Worm (Caenorhabditis elegans) whole organism, L3 larva: ENCODE results near the gene Y73B6BL.29.
A peak's percentile ranks its signal among the peaks of the same experiment; 100 is the strongest.

ENCODE experiments used
- R02D3.7 ChIP-seq: fragments of 150-350 bp; optimal IDR thresholded peaks from 2 replicates; lab custom pipeline; 2014; ENCODE audit warnings: missing biosample characterization, missing genetic modification characterization
- ZK546.5 ChIP-seq: sonication (generic microtip); optimal IDR thresholded peaks from 2 replicates; lab custom pipeline; 2017; ENCODE audit warnings: missing biosample characterization, missing genetic modification characterization
- ama-1 ChIP-seq: fragments of 150-350 bp; optimal IDR thresholded peaks from 2 replicates; lab custom pipeline; 2018
- ceh-16 ChIP-seq: sonication (generic microtip); optimal IDR thresholded peaks from 2 replicates; lab custom pipeline; 2017; ENCODE audit warnings: missing biosample characterization, missing genetic modification characterization
- ceh-28 ChIP-seq: fragments of 150-350 bp; optimal IDR thresholded peaks from 2 replicates; lab custom pipeline; 2014; ENCODE audit warnings: missing biosample characterization, missing genetic modification reagents, missing genetic modification characterization
- ceh-82 ChIP-seq: fragments of 150-350 bp; optimal IDR thresholded peaks from 2 replicates; lab custom pipeline; 2014; ENCODE audit warnings: missing biosample characterization, missing genetic modification characterization
- ceh-9 ChIP-seq: sonication (generic microtip); optimal IDR thresholded peaks from 2 replicates; lab custom pipeline; 2018; ENCODE audit warnings: missing biosample characterization, missing genetic modification characterization
- daf-12 ChIP-seq: fragments of 150-350 bp; optimal IDR thresholded peaks from 2 replicates; lab custom pipeline; 2014; ENCODE audit warnings: missing biosample characterization, missing genetic modification reagents, missing genetic modification characterization
- egl-27 ChIP-seq: sonication (generic microtip); optimal IDR thresholded peaks from 4 replicates; lab custom pipeline; 2017; ENCODE audit warnings: missing biosample characterization, missing genetic modification reagents, missing genetic modification characterization
- egl-5 ChIP-seq: fragments of 150-350 bp; optimal IDR thresholded peaks from 2 replicates; lab custom pipeline; 2017; ENCODE audit warnings: missing biosample characterization, missing genetic modification reagents, missing genetic modification characterization, inconsistent platforms
- elt-1 ChIP-seq: fragments of 150-350 bp; optimal IDR thresholded peaks from 2 replicates; lab custom pipeline; 2014; ENCODE audit warnings: missing biosample characterization, missing genetic modification characterization
- elt-2 ChIP-seq: sonication (generic microtip); optimal IDR thresholded peaks from 2 replicates; lab custom pipeline; 2016; ENCODE audit warnings: missing genetic modification reagents, mild to moderate bottlenecking, missing genetic modification characterization, missing compliant biosample characterization
- elt-3 ChIP-seq, 3 experiments: fragments of 150-350 bp in 1 of 3; sonication (generic microtip) in 2 of 3; optimal IDR thresholded peaks; 2 replicates in 2 of 3; 4 replicates in 1 of 3; lab custom pipeline; 2014 to 2017; ENCODE audit warnings: missing biosample characterization in 3 of 3, missing genetic modification characterization in 3 of 3
- fkh-10 ChIP-seq: sonication (generic microtip); optimal IDR thresholded peaks from 2 replicates; lab custom pipeline; 2017; ENCODE audit warnings: missing biosample characterization, missing genetic modification reagents, missing genetic modification characterization
- fkh-2 ChIP-seq: fragments of 150-350 bp; optimal IDR thresholded peaks from 2 replicates; lab custom pipeline; 2014; ENCODE audit warnings: missing biosample characterization, missing genetic modification reagents, missing genetic modification characterization
- hmg-11 ChIP-seq: sonication (generic microtip); optimal IDR thresholded peaks from 2 replicates; lab custom pipeline; 2016; ENCODE audit warnings: missing genetic modification characterization, missing compliant biosample characterization
- jun-1 ChIP-seq: fragments of 150-350 bp; optimal IDR thresholded peaks from 2 replicates; lab custom pipeline; 2014; ENCODE audit warnings: missing biosample characterization, missing genetic modification reagents, missing genetic modification characterization
- lin-15B ChIP-seq: fragments of 150-350 bp; optimal IDR thresholded peaks from 2 replicates; lab custom pipeline; 2014; ENCODE audit warnings: missing biosample characterization, missing genetic modification characterization
- lin-39 ChIP-seq: fragments of 150-350 bp; optimal IDR thresholded peaks from 2 replicates; lab custom pipeline; 2018; ENCODE audit warnings: missing biosample characterization, missing genetic modification reagents, missing genetic modification characterization
- lsy-12 ChIP-seq: sonication (generic microtip); optimal IDR thresholded peaks from 2 replicates; lab custom pipeline; 2016; ENCODE audit warnings: mild to moderate bottlenecking, missing genetic modification characterization, missing compliant biosample characterization
- mdl-1 ChIP-seq: fragments of 150-350 bp; optimal IDR thresholded peaks from 2 replicates; lab custom pipeline; 2014; ENCODE audit warnings: missing biosample characterization, missing genetic modification characterization
- mml-1 ChIP-seq: fragments of 150-350 bp; sonication (generic microtip); optimal IDR thresholded peaks from 3 replicates; lab custom pipeline; 2014; ENCODE audit warnings: missing biosample characterization, missing genetic modification characterization
- nfya-1 ChIP-seq: sonication (generic microtip); optimal IDR thresholded peaks from 2 replicates; lab custom pipeline; 2017; ENCODE audit warnings: missing genetic modification characterization, mild to moderate bottlenecking, missing compliant biosample characterization, antibody characterized with exemption, moderate library complexity; ENCODE audit not compliant: insufficient read depth
- nhr-12 ChIP-seq: fragments of 150-350 bp; optimal IDR thresholded peaks from 2 replicates; lab custom pipeline; 2014; ENCODE audit warnings: missing biosample characterization, missing genetic modification characterization
- nhr-23 ChIP-seq: fragments of 150-350 bp; optimal IDR thresholded peaks from 2 replicates; lab custom pipeline; 2014; ENCODE audit warnings: missing biosample characterization, missing genetic modification reagents, missing genetic modification characterization
- nhr-28 ChIP-seq: fragments of 150-350 bp; optimal IDR thresholded peaks from 2 replicates; lab custom pipeline; 2014; ENCODE audit warnings: missing biosample characterization, missing genetic modification characterization
- nhr-67 ChIP-seq: fragments of 150-350 bp; optimal IDR thresholded peaks from 2 replicates; lab custom pipeline; 2014; ENCODE audit warnings: missing biosample characterization, missing genetic modification characterization
- nhr-77 ChIP-seq: fragments of 150-350 bp; optimal IDR thresholded peaks from 2 replicates; lab custom pipeline; 2014; ENCODE audit warnings: missing biosample characterization, missing genetic modification characterization
- pha-4 ChIP-seq: fragments of 150-350 bp; optimal IDR thresholded peaks from 2 replicates; lab custom pipeline; 2014; ENCODE audit warnings: missing biosample characterization, missing genetic modification reagents, missing genetic modification characterization
- pqm-1 ChIP-seq: fragments of 150-350 bp; optimal IDR thresholded peaks from 2 replicates; lab custom pipeline; 2017; ENCODE audit warnings: missing biosample characterization, missing genetic modification characterization, inconsistent platforms
- skn-1 ChIP-seq: fragments of 150-350 bp; optimal IDR thresholded peaks from 2 replicates; lab custom pipeline; 2014; ENCODE audit warnings: missing biosample characterization, missing genetic modification characterization
- unc-39 ChIP-seq: sonication (generic microtip); optimal IDR thresholded peaks from 4 replicates; lab custom pipeline; 2017; ENCODE audit warnings: missing biosample characterization, missing genetic modification characterization
- unc-62 ChIP-seq: fragments of 150-350 bp; sonication (generic microtip); optimal IDR thresholded peaks from 4 replicates; lab custom pipeline; 2014; ENCODE audit warnings: missing biosample characterization, missing genetic modification reagents, missing genetic modification characterization
- zag-1 ChIP-seq: fragments of 150-350 bp; optimal IDR thresholded peaks from 2 replicates; lab custom pipeline; 2014; ENCODE audit warnings: missing biosample characterization, missing genetic modification characterization
- ztf-11 ChIP-seq: fragments of 150-350 bp; optimal IDR thresholded peaks from 2 replicates; lab custom pipeline; 2014; ENCODE audit warnings: missing biosample characterization, missing genetic modification characterization
- ztf-4 ChIP-seq: fragments of 150-350 bp; optimal IDR thresholded peaks from 2 replicates; lab custom pipeline; 2014; ENCODE audit warnings: missing biosample characterization, missing genetic modification characterization

The Y73B6BL.29 gene

ce11 chrIV:6290741-6291140 is 31.0 kb upstream of the Y73B6BL.29 start, which contains the start of gene srv-24:
TSS of gene srv-24 (minus strand) at chrIV:6290841.
- TF ChIP-seq lsy-12, result no peak
- TF ChIP-seq hmg-11 (tag; lab: Kevin White, UChicago), result no peak
- TF ChIP-seq skn-1 (tag; lab: Kevin White, UChicago), result no peak
- TF ChIP-seq lin-39, result no peak
- TF ChIP-seq nfya-1 (tag; lab: Kevin White, UChicago), result no peak
- no peak for TF ChIP-seq ceh-16
- TF ChIP-seq zag-1 (tag; lab: Kevin White, UChicago), result no peak
- TF ChIP-seq pqm-1 (tag; lab: Kevin White, UChicago), result no peak
- no peak for TF ChIP-seq lin-15B
- TF ChIP-seq nhr-12 (tag; lab: Kevin White, UChicago), result no peak
- no peak for TF ChIP-seq R02D3.7
- TF ChIP-seq jun-1 (tag; lab: Kevin White, UChicago), result no peak

- TF ChIP-seq nhr-23 (tag; lab: Kevin White, UChicago) (no peak), lin-39 (peak; percentile 23), ZK546.5 (tag; lab: Kevin White, UChicago) (no peak)
Measured at ce11 chrIV:6294081-6294480, 27.6 kb upstream of the Y73B6BL.29 start, which contains the start of gene hil-2. TSS of gene hil-2 (plus strand) at chrIV:6294240.

ce11 chrIV:6298253-6298652 is 23.5 kb upstream of the Y73B6BL.29 start, which contains the start of gene srv-27:
TSS of gene srv-27 (minus strand) at chrIV:6298353.
- TF ChIP-seq elt-2 (no peak), ceh-82 (tag; lab: Kevin White, UChicago) (no peak), daf-12 (tag; lab: Kevin White, UChicago) (no peak), fkh-2 (tag; lab: Kevin White, UChicago) (no peak), skn-1 (tag; lab: Kevin White, UChicago) (no peak), ztf-11 (tag; lab: Kevin White, UChicago) (no peak), ceh-28 (tag; lab: Kevin White, UChicago) (no peak), pha-4 (tag; lab: Kevin White, UChicago) (no peak), ama-1 (no peak), jun-1 (tag; lab: Kevin White, UChicago) (no peak), pqm-1 (tag; lab: Kevin White, UChicago) (no peak), ztf-4 (tag; lab: Kevin White, UChicago) (no peak)

ce11 chrIV:6299523-6299922 is 22.2 kb upstream of the Y73B6BL.29 start:
- TF ChIP-seq unc-62 (GFP tag; lab: Kevin White, UChicago), result no peak
- no peak for TF ChIP-seq nfya-1 (tag; lab: Kevin White, UChicago)
- no peak for TF ChIP-seq hmg-11 (tag; lab: Kevin White, UChicago)
- no peak for TF ChIP-seq daf-12 (tag; lab: Kevin White, UChicago)
- no peak for TF ChIP-seq elt-3 (tag; optimal IDR thresholded peaks at IDR 0.05; lab: Kevin White, UChicago)
- no peak for TF ChIP-seq elt-1
- no peak for TF ChIP-seq ceh-82 (tag; lab: Kevin White, UChicago)
- no peak for TF ChIP-seq fkh-10 (GFP tag; lab: Kevin White, UChicago)
- TF ChIP-seq fkh-2 (tag; lab: Kevin White, UChicago), result no peak
- TF ChIP-seq nhr-67, result no peak

ce11 chrIV:6301764-6302163 is 20.0 kb upstream of the Y73B6BL.29 start, which contains the start of gene srv-26:
TSS of gene srv-26 (minus strand) at chrIV:6301864.
- TF ChIP-seq ceh-9 (tag; lab: Kevin White, UChicago) (no peak), egl-27 (tag; lab: Kevin White, UChicago) (no peak), mml-1 (no peak), ceh-82 (tag; lab: Kevin White, UChicago) (no peak), R02D3.7 (no peak), ama-1 (no peak), lin-39 (no peak), egl-5 (tag; lab: Kevin White, UChicago) (no peak)

ce11 chrIV:6303642-6304041 is 18.1 kb upstream of the Y73B6BL.29 start, which contains the start of gene srv-25:
TSS of gene srv-25 (minus strand) at chrIV:6303742.
- no peak for TF ChIP-seq ceh-82 (tag; lab: Kevin White, UChicago)
- TF ChIP-seq mdl-1 (tag; lab: Kevin White, UChicago), result no peak
- no peak for TF ChIP-seq ZK546.5 (tag; lab: Kevin White, UChicago)
- TF ChIP-seq jun-1 (tag; lab: Kevin White, UChicago), result no peak
- TF ChIP-seq unc-39, result no peak
- no peak for TF ChIP-seq nhr-28 (tag; lab: Kevin White, UChicago)
- TF ChIP-seq nhr-77, result no peak
- TF ChIP-seq R02D3.7, result no peak
- no peak for TF ChIP-seq elt-1
- no peak for TF ChIP-seq zag-1 (tag; lab: Kevin White, UChicago)
- no peak for TF ChIP-seq ztf-4 (tag; lab: Kevin White, UChicago)
